Worm (Caenorhabditis elegans): ENCODE data around the gene C45G9.15.
A peak's percentile ranks its signal among the peaks of the same experiment; 100 is the strongest.

C45G9.15 gene

DNA sequence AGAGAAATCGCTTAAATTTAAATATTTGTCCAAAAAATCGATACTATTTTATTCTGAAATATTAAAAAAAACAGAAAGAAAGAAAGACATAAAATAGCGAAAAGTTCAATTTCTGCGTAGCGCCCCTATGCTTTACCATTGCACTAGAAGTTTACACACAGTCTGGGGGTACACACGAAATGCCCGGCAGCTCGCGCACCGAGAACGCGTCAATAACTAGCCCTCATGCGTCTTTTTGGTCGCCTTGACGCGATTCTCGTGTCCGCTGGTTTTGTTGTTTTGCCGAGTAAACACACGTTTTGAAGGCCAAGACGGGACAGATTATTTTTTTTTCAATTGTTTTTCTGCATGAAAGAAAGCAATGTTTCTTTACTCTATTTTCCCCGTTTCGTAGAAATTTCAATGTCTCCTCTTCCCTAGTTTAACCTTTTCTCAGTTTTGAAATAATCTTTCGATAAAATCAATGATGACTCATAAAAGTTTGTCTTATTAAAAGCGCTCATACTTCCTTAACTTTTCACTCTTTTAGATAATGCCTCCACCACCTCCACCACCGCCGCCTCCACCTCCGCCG is 33.6 kb downstream of the C45G9.15 start, which contains the start of gene wip-1 (continued):
- TF ChIP-seq F49E8.2 (tag; optimal IDR thresholded peaks at IDR 0.05; ENCODE audit: borderline replicate concordance) (peak; percentile 96), vab-7 (GFP tag; IDR thresholded peaks at IDR 0.05) (peak; percentile 88), gei-8 (GFP tag; optimal IDR thresholded peaks at IDR 0.05) (peak; percentile 11), nhr-11 (tag; optimal IDR thresholded peaks at IDR 0.05) (peak; percentile 98), ZK337.2 (GFP tag; IDR thresholded peaks at IDR 0.05) (peak; percentile 69; the same call in 1 of the 2 replicates), arid-1 (GFP tag; conservative IDR thresholded peaks at IDR 0.05) (peak; percentile 98), aly-2 (tag; optimal IDR thresholded peaks at IDR 0.05) (no peak), D1046.2 (GFP tag; IDR thresholded peaks at IDR 0.05) (peak; percentile 74; the same call in 1 of the 2 replicates)

DNA sequence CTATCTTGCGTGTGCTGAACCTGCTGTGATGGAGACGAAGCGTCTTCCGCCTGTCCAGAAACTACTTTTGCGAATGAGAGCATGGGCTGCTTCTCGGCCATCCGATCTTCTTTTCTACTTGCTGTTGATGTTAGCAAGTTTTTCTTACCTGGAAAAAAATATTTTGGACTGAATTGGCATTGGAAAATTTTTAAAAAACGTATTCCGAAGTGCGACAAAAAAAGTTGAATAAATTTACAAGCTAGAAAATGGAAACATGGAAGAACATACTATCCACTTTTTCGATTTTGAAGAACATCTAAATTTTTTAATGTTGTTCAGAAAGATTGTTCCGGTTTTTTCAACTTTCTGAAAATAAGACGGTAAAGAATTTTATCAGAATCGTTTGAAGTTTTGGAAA is 34.3 kb downstream of the C45G9.15 start, which contains the start of gene larp-1:
TSS of gene larp-1 (minus strand) at position 101 of the 400 bp plus-strand sequence.
- TF ChIP-seq tag-97 (GFP tag; IDR thresholded peaks at IDR 0.05) (no peak), zip-2 (tag; optimal IDR thresholded peaks at IDR 0.05) (no peak), daf-19 (GFP tag; conservative IDR thresholded peaks at IDR 0.05) (no peak), F37D6.2 (tag; optimal IDR thresholded peaks at IDR 0.05) (no peak), nhr-111 (GFP tag; optimal IDR thresholded peaks at IDR 0.05) (no peak), mep-1 (tag; optimal IDR thresholded peaks at IDR 0.05) (no peak), mxl-2 (GFP tag; conservative IDR thresholded peaks at IDR 0.05) (no peak), lin-38 (GFP tag; IDR thresholded peaks at IDR 0.05) (no peak), T26A8.4 (GFP tag; IDR thresholded peaks at IDR 0.05) (no peak), ama-1 (optimal IDR thresholded peaks at IDR 0.05) (no peak)

ce11 chrIII:5013915-5014346 is 37.9 kb downstream of the C45G9.15 start:
- TF ChIP-seq egl-27 (tag; optimal IDR thresholded peaks at IDR 0.05) (no peak), ceh-28 (tag; optimal IDR thresholded peaks at IDR 0.05) (peak; percentile 65), lin-1 (GFP tag; IDR thresholded peaks at IDR 0.05) (peak; percentile 32; the same call in 1 of the 2 replicates), pha-4 (GFP tag; IDR thresholded peaks at IDR 0.05) (peak; percentile 76; the same call in 1 of the 2 replicates), pha-4 (tag; optimal IDR thresholded peaks at IDR 0.05) (peak; percentile 16), attf-4 (tag; optimal IDR thresholded peaks at IDR 0.05) (no peak), ztf-7 (tag; optimal IDR thresholded peaks at IDR 0.05) (peak; percentile 79), T20F7.1 (GFP tag; optimal IDR thresholded peaks at IDR 0.05) (peak; percentile 72), mep-1 (tag; optimal IDR thresholded peaks at IDR 0.05) (peak; percentile 97), unc-62 (GFP tag; optimal IDR thresholded peaks at IDR 0.05 in 1 of 2) (peak in 1 of 2 experiments; percentile 99), unc-62 (tag; optimal IDR thresholded peaks at IDR 0.05) (no peak), saeg-2 (GFP tag; IDR thresholded peaks at IDR 0.05) (no peak), nhr-102 (tag; optimal IDR thresholded peaks at IDR 0.05) (peak; percentile 48), ceh-20 (GFP tag; IDR thresholded peaks at IDR 0.05) (peak; percentile 65; the same call in 1 of the 2 replicates), daf-16 (GFP tag; optimal IDR thresholded peaks at IDR 0.05) (peak; percentile 22 to 27), daf-16 (tag; optimal IDR thresholded peaks at IDR 0.05) (peak; percentile 17), nhr-28 (tag; optimal IDR thresholded peaks at IDR 0.05) (peak; percentile 62), Y5F2A.4 (GFP tag; optimal IDR thresholded peaks at IDR 0.05) (no peak), lin-13 (GFP tag; optimal IDR thresholded peaks at IDR 0.05) (peak; percentile 63), zip-2 (tag; optimal IDR thresholded peaks at IDR 0.05) (peak; percentile 34), zfp-2 (tag; optimal IDR thresholded peaks at IDR 0.05) (no peak), madf-5 (GFP tag; IDR thresholded peaks at IDR 0.05) (0 out of 4 replicates have a peak, but pooled peaks of 1 of the 2 experiments have one; percentile 28), ceh-32 (tag; optimal IDR thresholded peaks at IDR 0.05; ENCODE audit: poor library complexity) (no peak), rbr-2 (tag; optimal IDR thresholded peaks at IDR 0.05) (peak; percentile 90), pqm-1 (tag; optimal IDR thresholded peaks at IDR 0.05) (no peak), jun-1 (tag; optimal IDR thresholded peaks at IDR 0.05) (no peak), zip-11 (GFP tag; IDR thresholded peaks at IDR 0.05) (no peak), lim-7 (GFP tag; IDR thresholded peaks at IDR 0.05) (0 out of 2 replicates have a peak, but pooled peaks have one; percentile 35), D1046.2 (GFP tag; IDR thresholded peaks at IDR 0.05) (no peak), php-3 (GFP tag; IDR thresholded peaks at IDR 0.05) (peak; percentile 71; the same call in 1 of the 2 replicates), madf-9 (GFP tag; conservative IDR thresholded peaks at IDR 0.05) (no peak), zag-1 (tag; optimal IDR thresholded peaks at IDR 0.05) (no peak), unc-130 (GFP tag; optimal IDR thresholded peaks at IDR 0.05) (no peak)
